Worm (Caenorhabditis elegans): Measurements from ENCODE around the gene taf-11.1.

DNA sequence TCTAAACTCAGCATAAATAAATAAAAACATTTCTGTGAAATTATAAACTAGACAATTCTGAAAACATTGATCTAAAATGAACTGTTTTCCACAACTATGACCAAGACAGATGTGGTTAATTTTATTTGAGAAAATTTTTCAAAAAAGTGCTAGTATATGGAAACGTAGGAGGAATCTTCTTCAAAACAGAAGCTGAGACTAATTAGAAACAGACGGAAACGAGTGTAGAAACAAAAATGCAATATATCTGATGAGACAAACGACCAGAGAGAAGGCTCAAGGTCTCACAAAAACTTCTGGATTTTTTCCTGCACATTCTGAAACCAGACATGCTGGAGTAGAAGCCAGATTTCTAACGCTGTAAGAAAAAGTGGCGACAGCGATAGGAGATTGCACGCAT is 40.9 kb downstream of the taf-11.1 start:
- TF ChIP-seq snu-23 (GFP tag; optimal IDR thresholded peaks at IDR 0.05) = no peak
- no peak for TF ChIP-seq ztf-11 (tag; optimal IDR thresholded peaks at IDR 0.05)
- TF ChIP-seq ces-1 (GFP tag; optimal IDR thresholded peaks at IDR 0.05) = no peak
- TF ChIP-seq ztf-4 (tag; optimal IDR thresholded peaks at IDR 0.05) = no peak
- TF ChIP-seq jun-1 (tag; optimal IDR thresholded peaks at IDR 0.05) = no peak
- TF ChIP-seq nhr-71 (tag; optimal IDR thresholded peaks at IDR 0.05) = no peak
- no peak for TF ChIP-seq lin-13 (GFP tag; optimal IDR thresholded peaks at IDR 0.05)
- no peak for TF ChIP-seq nhr-12 (tag; optimal IDR thresholded peaks at IDR 0.05)
- TF ChIP-seq rnt-1 (tag; optimal IDR thresholded peaks at IDR 0.05) = no peak
- no peak for TF ChIP-seq snpc-4 (tag; optimal IDR thresholded peaks at IDR 0.05)

Data from whole organism, L1 larva.